Fruit fly (Drosophila melanogaster) whole organism, embryonic: ENCODE results near the gene clumsy.

Experiments used
- CG1233 ChIP-seq: fragments of 200-800 bp; sonication (Bioruptor generic); optimal IDR thresholded peaks from 4 replicates; lab custom pipeline; 2018; ENCODE audit warnings: missing biosample characterization, mild to moderate bottlenecking, missing genetic modification characterization
- CG13424 ChIP-seq: fragments of 200-800 bp; sonication (Bioruptor generic); optimal IDR thresholded peaks from 2 replicates; lab custom pipeline; 2019; ENCODE audit warnings: missing biosample characterization, mild to moderate bottlenecking, missing genetic modification characterization, moderate library complexity
- CG18599 ChIP-seq: fragments of 200-800 bp; sonication (Bioruptor generic); optimal IDR thresholded peaks from 3 replicates; lab custom pipeline; 2017; ENCODE audit warnings: missing biosample characterization, missing genetic modification characterization, mild to moderate bottlenecking, moderate library complexity, missing genetic modification reagents
- Gug ChIP-seq: fragments of 200-800 bp; sonication (Bioruptor generic); IDR thresholded peaks from 4 replicates; pipeline ENCODE4 v1.3.6; 2022; ENCODE audit warnings: missing biosample characterization, missing genetic modification characterization
- HmgZ ChIP-seq: fragments of 200-800 bp; sonication (Bioruptor generic); optimal IDR thresholded peaks from 2 replicates; lab custom pipeline; 2018; ENCODE audit warnings: missing biosample characterization, mild to moderate bottlenecking, missing genetic modification characterization
- eve ChIP-seq, 2 experiments: fragments of >200 bp; optimal IDR thresholded peaks; 2 replicates each; lab custom pipeline; 2017; ENCODE audit warnings: missing biosample characterization in 2 of 2, missing genetic modification characterization in 2 of 2
- inv ChIP-seq: fragments of 200-800 bp; sonication (Bioruptor generic); IDR thresholded peaks from 2 replicates; pipeline ENCODE4 v1.3.6; 2022; ENCODE audit warnings: missing biosample characterization, missing genetic modification characterization; ENCODE audit not compliant: partially characterized antibody

DNA sequence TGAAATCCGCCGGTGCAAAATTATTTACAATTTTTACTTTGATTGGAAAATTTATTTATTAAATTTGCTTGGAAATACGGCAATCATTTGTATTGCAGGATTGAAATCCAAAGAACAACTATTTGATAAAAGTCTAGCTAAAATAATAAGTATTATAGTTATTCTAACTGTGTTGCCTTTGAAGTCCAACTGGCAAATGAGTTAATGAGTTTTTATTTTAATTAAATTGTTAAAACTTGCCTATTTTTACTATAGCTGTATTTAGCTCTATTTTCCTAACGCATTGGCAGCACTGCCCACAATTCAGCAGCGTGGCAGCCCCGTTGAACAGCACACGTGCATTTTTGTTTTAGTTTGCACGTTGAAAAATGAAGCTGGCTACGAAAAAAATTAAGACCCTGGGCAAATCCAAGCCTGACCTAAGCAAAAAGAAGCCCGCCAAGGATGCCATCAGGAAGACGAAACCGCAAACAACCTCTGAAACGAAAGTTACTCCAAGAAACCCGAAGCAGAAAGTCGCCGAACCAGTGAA, 42.9 kb upstream of the clumsy start, which contains the start of gene Noc2:
- TF ChIP-seq inv (GFP tag; lab: Robert Waterston, UW) (no peak), CG18599 (GFP tag; lab: Kevin White, UChicago) (peak; percentile 54), CG1233 (GFP tag; lab: Kevin White, UChicago) (no peak), eve (GFP tag; optimal IDR thresholded peaks at IDR 0.05; lab: Kevin White, UChicago) (no peak), HmgZ (tag; lab: Kevin White, UChicago) (peak; percentile 46), Gug (GFP tag; lab: Robert Waterston, UW) (peak; percentile 77; the same call in 3 of the 4 replicates), CG13424 (peak; percentile 64)
